Worm (Caenorhabditis elegans) whole organism, L4 larva: ENCODE results near the gene T04A8.13.
A peak's percentile ranks its signal among the peaks of the same experiment; 100 is the strongest.

Experiments used
- D1046.2 ChIP-seq: fragments of 200-800 bp; sonication (Bioruptor generic); IDR thresholded peaks from 2 replicates; pipeline ENCODE4 v1.3.6; 2022; ENCODE audit warnings: missing genetic modification characterization, missing compliant biosample characterization
- fkh-10 ChIP-seq: fragments of 150-350 bp; optimal IDR thresholded peaks from 2 replicates; lab custom pipeline; 2014; ENCODE audit warnings: missing biosample characterization, missing genetic modification reagents, missing genetic modification characterization
- lir-3 ChIP-seq: sonication (generic microtip); optimal IDR thresholded peaks from 2 replicates; lab custom pipeline; 2016; ENCODE audit warnings: mild to moderate bottlenecking, missing genetic modification characterization, missing compliant biosample characterization
- nhr-111 ChIP-seq: fragments of 200-800 bp; sonication (Bioruptor generic); optimal IDR thresholded peaks from 2 replicates; lab custom pipeline; 2018; ENCODE audit warnings: mild to moderate bottlenecking, missing genetic modification characterization, missing compliant biosample characterization
- pqm-1 ChIP-seq: sonication (generic microtip); optimal IDR thresholded peaks from 2 replicates; lab custom pipeline; 2017; ENCODE audit warnings: missing biosample characterization, missing genetic modification characterization

Gene T04A8.13

DNA sequence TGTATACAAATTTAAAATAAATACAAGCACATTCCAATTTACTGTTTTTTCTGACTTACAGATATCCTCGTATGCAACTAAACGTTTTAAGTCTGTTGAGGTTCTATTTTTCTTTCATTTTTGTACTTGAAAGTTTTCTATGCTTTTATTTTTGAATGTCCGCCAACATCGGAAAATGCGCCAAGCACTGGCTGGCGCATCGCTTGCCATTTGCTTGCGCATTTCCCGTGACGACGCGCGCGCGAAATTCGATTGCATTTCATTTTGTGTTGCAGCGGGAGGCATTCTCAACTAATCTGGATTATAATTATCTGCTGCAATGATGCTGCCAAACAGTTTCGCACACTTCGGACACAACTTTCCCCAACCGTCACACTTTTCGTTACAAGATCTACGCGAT is 50.2 kb downstream of the T04A8.13 start, which contains the start of gene fbxl-2 (continued):
- TF ChIP-seq nhr-111 (GFP tag; lab: Kevin White, UChicago) (peak; percentile 55), D1046.2 (GFP tag; lab: Robert Waterston, UW) (peak; percentile 82; the same call in 1 of the 2 replicates), lir-3 (tag; lab: Kevin White, UChicago) (no peak), fkh-10 (GFP tag; lab: Kevin White, UChicago) (peak; percentile 96), pqm-1 (tag; lab: Kevin White, UChicago) (peak; percentile 51)
